Fruit fly (Drosophila melanogaster): Measurements from ENCODE around the gene CG12974.

DNA sequence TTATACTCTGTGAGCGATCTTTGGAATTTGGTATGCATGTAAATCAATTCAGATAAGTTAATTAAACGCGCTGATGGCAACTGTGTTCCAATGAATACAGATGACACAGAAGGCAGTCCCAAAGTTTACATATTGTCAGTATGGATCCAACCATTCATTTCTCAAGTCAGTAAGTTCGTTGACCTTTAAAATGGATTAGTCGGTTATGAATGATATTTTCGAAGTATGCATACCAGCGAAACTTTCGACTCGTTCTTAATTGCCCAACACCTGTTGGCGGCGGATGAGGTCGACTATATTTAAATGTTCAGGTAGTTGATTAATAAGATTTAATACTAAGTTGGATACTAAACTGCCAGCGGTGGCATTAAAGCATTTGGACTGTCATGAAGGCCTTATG is 4.6 kb upstream of the CG12974 start:
- TF ChIP-seq CG8478 (optimal IDR thresholded peaks at IDR 0.05) (no peak), usp (GFP tag; optimal IDR thresholded peaks at IDR 0.05) (no peak), psq (optimal IDR thresholded peaks at IDR 0.05) (no peak), pan (optimal IDR thresholded peaks at IDR 0.05) (no peak), EcR (GFP tag; optimal IDR thresholded peaks at IDR 0.05) (peak in 1 of 2 experiments; percentile 2), Dll (optimal IDR thresholded peaks at IDR 0.05) (no peak)

Data from whole organism.